Fruit fly (Drosophila melanogaster) whole organism, embryonic: ENCODE results near the gene CG34148.

Experiments
- Antp ChIP-seq: fragments of 200-800 bp; sonication (Bioruptor generic); optimal IDR thresholded peaks from 3 replicates; lab custom pipeline; 2016; ENCODE audit warnings: missing biosample characterization, missing genetic modification characterization
- BtbVII ChIP-seq: fragments of 200-800 bp; sonication (Bioruptor generic); optimal IDR thresholded peaks from 3 replicates; lab custom pipeline; 2017; ENCODE audit warnings: missing biosample characterization, mild to moderate bottlenecking, missing genetic modification characterization
- CG10431 ChIP-seq: fragments of 200-800 bp; sonication (Bioruptor generic); optimal IDR thresholded peaks from 3 replicates; lab custom pipeline; 2018; ENCODE audit warnings: missing biosample characterization, mild to moderate bottlenecking, missing genetic modification characterization
- CG12659 ChIP-seq: fragments of 200-800 bp; sonication (Bioruptor generic); optimal IDR thresholded peaks from 3 replicates; lab custom pipeline; 2017; ENCODE audit warnings: mild to moderate bottlenecking, missing biosample characterization, missing genetic modification reagents, missing genetic modification characterization
- CG13287 ChIP-seq: fragments of 200-800 bp; sonication (Bioruptor generic); IDR thresholded peaks from 2 replicates; pipeline ENCODE4 v1.3.6; 2022; ENCODE audit warnings: missing biosample characterization, missing genetic modification characterization; ENCODE audit not compliant: partially characterized antibody
- CG13296 ChIP-seq: fragments of 200-800 bp; sonication (Bioruptor generic); optimal IDR thresholded peaks from 3 replicates; lab custom pipeline; 2018; ENCODE audit warnings: missing biosample characterization, mild to moderate bottlenecking, missing genetic modification characterization
- CG15269 ChIP-seq: fragments of 200-800 bp; sonication (Bioruptor generic); optimal IDR thresholded peaks from 2 replicates; lab custom pipeline; 2018; ENCODE audit warnings: missing biosample characterization, mild to moderate bottlenecking, missing genetic modification characterization, moderate library complexity
- CG1603 ChIP-seq: fragments of 200-800 bp; sonication (Bioruptor generic); optimal IDR thresholded peaks from 2 replicates; lab custom pipeline; 2019; ENCODE audit warnings: missing biosample characterization, mild to moderate bottlenecking, missing genetic modification characterization, moderate library complexity
- CG16779 ChIP-seq: fragments of 200-800 bp; sonication (Bioruptor generic); IDR thresholded peaks from 2 replicates; pipeline ENCODE4 v1.3.6; 2022; ENCODE audit warnings: missing biosample characterization, missing genetic modification characterization
- CG17385 ChIP-seq: fragments of 200-800 bp; sonication (Bioruptor generic); optimal IDR thresholded peaks from 3 replicates; lab custom pipeline; 2018; ENCODE audit warnings: missing biosample characterization, mild to moderate bottlenecking, missing genetic modification characterization
- CG18262 ChIP-seq: fragments of 200-800 bp; optimal IDR thresholded peaks from 3 replicates; lab custom pipeline; 2019; ENCODE audit warnings: missing biosample characterization, mild to moderate bottlenecking, missing genetic modification characterization, moderate library complexity
- CG31441 ChIP-seq: fragments of 200-800 bp; sonication (Bioruptor generic); IDR thresholded peaks from 2 replicates; pipeline ENCODE4 v1.3.6; 2022; ENCODE audit warnings: missing biosample characterization, missing genetic modification characterization
- CG4424 ChIP-seq: fragments of 200-800 bp; sonication (Bioruptor generic); optimal IDR thresholded peaks from 3 replicates; lab custom pipeline; 2016; ENCODE audit warnings: missing biosample characterization, missing genetic modification characterization
- CG4707 ChIP-seq: fragments of 200-800 bp; sonication (Bioruptor generic); optimal IDR thresholded peaks from 2 replicates; lab custom pipeline; 2018; ENCODE audit warnings: missing biosample characterization, mild to moderate bottlenecking, missing genetic modification characterization, moderate library complexity
- CG6854 ChIP-seq: fragments of 200-800 bp; sonication (Bioruptor generic); optimal IDR thresholded peaks from 3 replicates; lab custom pipeline; 2017; ENCODE audit warnings: missing biosample characterization, mild to moderate bottlenecking, missing genetic modification characterization
- CG8290 ChIP-seq, 3 experiments: fragments of 200-800 bp; sonication (Bioruptor generic); optimal IDR thresholded peaks; 2 replicates each; lab custom pipeline; 2016 to 2019; ENCODE audit warnings: missing biosample characterization in 3 of 3, missing genetic modification characterization in 3 of 3, mild to moderate bottlenecking in 2 of 3, moderate library complexity in 1 of 3
- CG8388 ChIP-seq: fragments of 200-800 bp; sonication (Bioruptor generic); optimal IDR thresholded peaks from 2 replicates; lab custom pipeline; 2019; ENCODE audit warnings: missing biosample characterization, mild to moderate bottlenecking, missing genetic modification characterization, moderate library complexity
- CG9437 ChIP-seq: fragments of 200-800 bp; sonication (Bioruptor generic); optimal IDR thresholded peaks from 2 replicates; lab custom pipeline; 2018; ENCODE audit warnings: missing biosample characterization, mild to moderate bottlenecking, missing genetic modification characterization
- CG9727 ChIP-seq: fragments of 200-800 bp; sonication (Bioruptor generic); optimal IDR thresholded peaks from 3 replicates; lab custom pipeline; 2017; ENCODE audit warnings: missing biosample characterization, mild to moderate bottlenecking, missing genetic modification characterization
- CG9797 ChIP-seq: fragments of 200-800 bp; sonication (Bioruptor generic); optimal IDR thresholded peaks from 3 replicates; lab custom pipeline; 2018; ENCODE audit warnings: missing biosample characterization, mild to moderate bottlenecking, missing genetic modification characterization
- CTCF ChIP-seq: fragments of 200-800 bp; sonication (Bioruptor generic); optimal IDR thresholded peaks from 2 replicates; lab custom pipeline; 2017; ENCODE audit warnings: missing biosample characterization, mild to moderate bottlenecking, missing genetic modification characterization, moderate library complexity
- CoRest ChIP-seq: fragments of 200-800 bp; sonication (Bioruptor generic); optimal IDR thresholded peaks from 3 replicates; lab custom pipeline; 2018; ENCODE audit warnings: missing biosample characterization, mild to moderate bottlenecking, missing genetic modification characterization, moderate library complexity
- Dbx ChIP-seq: fragments of 200-800 bp; sonication (Bioruptor generic); IDR thresholded peaks from 3 replicates; pipeline ENCODE4 v1.3.6; 2022; ENCODE audit warnings: missing biosample characterization, missing genetic modification characterization
- Dip2 ChIP-seq: fragments of 200-800 bp; sonication (Bioruptor generic); IDR thresholded peaks from 2 replicates; pipeline ENCODE4 v1.3.6; 2022; ENCODE audit warnings: missing biosample characterization, missing genetic modification characterization
- Drgx ChIP-seq: fragments of 200-800 bp; sonication (Bioruptor generic); IDR thresholded peaks from 2 replicates; pipeline ENCODE4 v1.3.6; 2022; ENCODE audit warnings: missing biosample characterization, missing genetic modification characterization
- Ets65A ChIP-seq: fragments of 200-800 bp; sonication (Bioruptor generic); peaks from one replicate; lab custom pipeline; 2016; ENCODE audit warnings: missing biosample characterization, missing genetic modification characterization
- GATAe ChIP-seq: fragments of 200-800 bp; sonication (Bioruptor generic); conservative IDR thresholded peaks from 2 replicates; pipeline ENCODE4 v1.3.6; 2022; ENCODE audit warnings: missing biosample characterization, missing genetic modification characterization
- HHEX ChIP-seq: fragments of 200-800 bp; sonication (Bioruptor generic); optimal IDR thresholded peaks from 3 replicates; lab custom pipeline; 2017; ENCODE audit warnings: missing biosample characterization, mild to moderate bottlenecking, missing genetic modification characterization, missing genetic modification reagents
- Mad ChIP-seq: fragments of 200-800 bp; sonication (Bioruptor generic); optimal IDR thresholded peaks from 2 replicates; lab custom pipeline; 2016; ENCODE audit warnings: missing biosample characterization, missing genetic modification characterization
- Nf-YA ChIP-seq: fragments of 200-800 bp; sonication (Bioruptor generic); IDR thresholded peaks from 2 replicates; pipeline ENCODE4 v1.3.6; 2022; ENCODE audit warnings: missing biosample characterization, missing genetic modification characterization
- Oli ChIP-seq: fragments of 200-800 bp; sonication (Bioruptor generic); optimal IDR thresholded peaks from 2 replicates; lab custom pipeline; 2018; ENCODE audit warnings: missing biosample characterization, mild to moderate bottlenecking, missing genetic modification characterization, moderate library complexity
- Sox102F ChIP-seq: fragments of 200-800 bp; sonication (Bioruptor generic); optimal IDR thresholded peaks from 2 replicates; lab custom pipeline; 2018; ENCODE audit warnings: missing biosample characterization, mild to moderate bottlenecking, missing genetic modification characterization, moderate library complexity
- Xrp1 ChIP-seq: fragments of 200-800 bp; sonication (Bioruptor generic); IDR thresholded peaks from 2 replicates; pipeline ENCODE4 v1.3.6; 2022; ENCODE audit warnings: missing biosample characterization, missing genetic modification characterization
- ato ChIP-seq: fragments of 200-800 bp; sonication (Bioruptor generic); IDR thresholded peaks from 2 replicates; pipeline ENCODE4 v1.3.6; 2022; ENCODE audit warnings: missing biosample characterization, missing genetic modification characterization; ENCODE audit not compliant: partially characterized antibody
- bsh ChIP-seq, 2 experiments: fragments of 200-800 bp; sonication (Bioruptor generic); optimal IDR thresholded peaks; 2 replicates each; lab custom pipeline; 2017 to 2018; ENCODE audit warnings: mild to moderate bottlenecking in 2 of 2, missing biosample characterization in 2 of 2, missing genetic modification characterization in 2 of 2, moderate library complexity in 1 of 2
- caup ChIP-seq: fragments of 200-800 bp; sonication (Bioruptor generic); optimal IDR thresholded peaks from 3 replicates; lab custom pipeline; 2017; ENCODE audit warnings: missing biosample characterization, mild to moderate bottlenecking, missing genetic modification characterization, moderate library complexity; ENCODE audit not compliant: severe bottlenecking
- dmrt11E ChIP-seq: fragments of 200-800 bp; sonication (Bioruptor generic); optimal IDR thresholded peaks from 3 replicates; lab custom pipeline; 2018; ENCODE audit warnings: missing biosample characterization, mild to moderate bottlenecking, missing genetic modification characterization, moderate library complexity
- en ChIP-seq: fragments of 200-800 bp; sonication (Bioruptor generic); optimal IDR thresholded peaks from 2 replicates; lab custom pipeline; 2016; ENCODE audit warnings: missing biosample characterization, missing genetic modification characterization
- gce ChIP-seq: fragments of 200-800 bp; sonication (Bioruptor generic); IDR thresholded peaks from 3 replicates; pipeline ENCODE4 v1.3.6; 2022; ENCODE audit warnings: missing biosample characterization, missing genetic modification characterization
- gem ChIP-seq: fragments of 200-800 bp; sonication (Bioruptor generic); optimal IDR thresholded peaks from 2 replicates; lab custom pipeline; 2019; ENCODE audit warnings: missing biosample characterization, mild to moderate bottlenecking, missing genetic modification characterization, moderate library complexity
- gsb-n ChIP-seq: fragments of 200-800 bp; sonication (Bioruptor generic); optimal IDR thresholded peaks from 3 replicates; lab custom pipeline; 2018; ENCODE audit warnings: missing biosample characterization, mild to moderate bottlenecking, missing genetic modification characterization
- kah ChIP-seq: fragments of 200-800 bp; sonication (Bioruptor generic); optimal IDR thresholded peaks from 2 replicates; lab custom pipeline; 2018; ENCODE audit warnings: missing biosample characterization, mild to moderate bottlenecking, missing genetic modification characterization
- lab ChIP-seq: fragments of 200-800 bp; sonication (Bioruptor generic); optimal IDR thresholded peaks from 3 replicates; lab custom pipeline; 2017; ENCODE audit warnings: missing biosample characterization, missing genetic modification characterization, mild to moderate bottlenecking, moderate library complexity, missing genetic modification reagents
- lola ChIP-seq, 3 experiments: fragments of >200 bp in 2 of 3; fragments of 200-800 bp in 1 of 3; sonication (Bioruptor generic) in 1 of 3; optimal IDR thresholded peaks; 2 replicates each; lab custom pipeline; 2017 to 2019; ENCODE audit warnings: missing biosample characterization in 3 of 3, missing genetic modification characterization in 3 of 3, mild to moderate bottlenecking in 1 of 3, moderate library complexity in 1 of 3
- odd ChIP-seq: fragments of 200-800 bp; sonication (Bioruptor generic); optimal IDR thresholded peaks from 2 replicates; lab custom pipeline; 2017; ENCODE audit warnings: missing biosample characterization, mild to moderate bottlenecking, missing genetic modification characterization
- pb ChIP-seq: fragments of 200-800 bp; sonication (Bioruptor generic); optimal IDR thresholded peaks from 3 replicates; lab custom pipeline; 2016; ENCODE audit warnings: missing biosample characterization, missing genetic modification characterization
- pum ChIP-seq: fragments of 200-800 bp; sonication (Bioruptor generic); optimal IDR thresholded peaks from 2 replicates; lab custom pipeline; 2016; ENCODE audit warnings: missing biosample characterization, missing genetic modification characterization
- shn ChIP-seq: fragments of 200-800 bp; sonication (Bioruptor generic); optimal IDR thresholded peaks from 3 replicates; lab custom pipeline; 2016; ENCODE audit warnings: missing biosample characterization, missing genetic modification characterization
- ssp ChIP-seq: fragments of 200-800 bp; sonication (Bioruptor generic); IDR thresholded peaks from 2 replicates; pipeline ENCODE4 v1.3.6; 2022; ENCODE audit warnings: missing biosample characterization, missing genetic modification characterization
- tup ChIP-seq: fragments of 200-800 bp; sonication (Bioruptor generic); optimal IDR thresholded peaks from 2 replicates; lab custom pipeline; 2016; ENCODE audit warnings: missing biosample characterization, mild to moderate bottlenecking, missing genetic modification characterization, moderate library complexity

CG34148 gene

DNA sequence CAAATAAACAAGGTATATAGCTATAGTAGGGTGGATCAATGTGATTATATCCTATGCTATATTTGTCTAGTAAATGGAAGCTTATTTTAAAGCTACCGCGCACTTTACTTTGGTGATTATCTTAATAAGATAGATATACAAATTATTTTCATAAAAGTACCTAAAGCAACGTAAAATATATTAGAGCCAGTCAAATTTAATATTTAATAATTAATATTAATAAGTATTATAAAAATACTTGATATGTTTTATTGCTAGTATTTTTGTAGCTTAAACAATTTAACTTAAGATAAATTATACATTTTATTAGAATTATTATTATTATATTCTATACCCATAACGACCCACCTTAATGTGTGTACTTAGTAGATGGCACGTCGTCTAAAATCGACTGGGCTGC, 38.9 kb downstream of the CG34148 start (continued):
- TF ChIP-seq CG18262 (tag; lab: Kevin White, UChicago) (peak; percentile 63), CoRest (tag; lab: Kevin White, UChicago) (peak; percentile 50), gce (GFP tag; lab: Robert Waterston, UW) (no peak), CG13296 (peak; percentile 64), Dip2 (GFP tag; lab: Robert Waterston, UW) (no peak), ssp (GFP tag; lab: Robert Waterston, UW) (no peak), HHEX (GFP tag; lab: Kevin White, UChicago) (peak; percentile 12), Dbx (GFP tag; lab: Robert Waterston, UW) (no peak), dmrt11E (tag; lab: Kevin White, UChicago) (peak; percentile 22), shn (GFP tag; lab: Kevin White, UChicago) (no peak), BtbVII (GFP tag; lab: Kevin White, UChicago) (peak; percentile 33), Antp (GFP tag; lab: Kevin White, UChicago) (no peak), GATAe (GFP tag; lab: Robert Waterston, UW) (no peak), lola (GFP tag; optimal IDR thresholded peaks at IDR 0.05; lab: Kevin White, UChicago) (peak in 1 of 3 experiments; percentile 31), CG9437 (GFP tag; lab: Kevin White, UChicago) (peak; percentile 6), pb (GFP tag; lab: Kevin White, UChicago) (no peak), ato (GFP tag; lab: Robert Waterston, UW) (no peak), CG4707 (GFP tag; lab: Kevin White, UChicago) (no peak), CG12659 (GFP tag; lab: Kevin White, UChicago) (peak; percentile 11), tup (GFP tag; lab: Kevin White, UChicago) (no peak), Sox102F (peak; percentile 53), Drgx (GFP tag; lab: Robert Waterston, UW) (peak; percentile 37; the same call in 1 of the 2 replicates), CTCF (no peak), Nf-YA (no peak), CG1603 (tag; lab: Kevin White, UChicago) (no peak), CG4424 (GFP tag; lab: Kevin White, UChicago) (peak; percentile 30), CG8388 (peak; percentile 15), Ets65A (GFP tag; lab: Kevin White, UChicago) (no peak), CG8290 (GFP tag; optimal IDR thresholded peaks at IDR 0.05; lab: Kevin White, UChicago) (no peak), CG8290 (tag; optimal IDR thresholded peaks at IDR 0.05; lab: Kevin White, UChicago) (no peak), Mad (GFP tag; lab: Kevin White, UChicago) (no peak), CG17385 (GFP tag; lab: Kevin White, UChicago) (peak; percentile 18), Xrp1 (GFP tag; lab: Robert Waterston, UW) (peak; percentile 12; the same call in 1 of the 2 replicates), odd (GFP tag; lab: Kevin White, UChicago) (peak; percentile 15), Oli (tag; lab: Kevin White, UChicago) (peak; percentile 11), CG10431 (GFP tag; lab: Kevin White, UChicago) (no peak), pum (GFP tag; lab: Kevin White, UChicago) (no peak), en (GFP tag; lab: Kevin White, UChicago) (no peak), lab (GFP tag; lab: Kevin White, UChicago) (peak; percentile 42), CG13287 (GFP tag; lab: Robert Waterston, UW) (no peak), CG16779 (GFP tag; lab: Robert Waterston, UW) (no peak), gem (tag; lab: Kevin White, UChicago) (peak; percentile 64), CG9797 (GFP tag; lab: Kevin White, UChicago) (no peak), gsb-n (peak; percentile 13), CG31441 (GFP tag; lab: Robert Waterston, UW) (peak; percentile 54), kah (GFP tag; lab: Kevin White, UChicago) (peak; percentile 10), CG6854 (GFP tag; lab: Kevin White, UChicago) (peak; percentile 33), caup (peak; percentile 7), CG15269 (tag; lab: Kevin White, UChicago) (peak; percentile 38), CG9727 (GFP tag; lab: Kevin White, UChicago) (peak; percentile 13), bsh (GFP tag; optimal IDR thresholded peaks at IDR 0.05; lab: Kevin White, UChicago) (peak in 1 of 2 experiments; percentile 26)
